Worm (Caenorhabditis elegans) whole organism, early embryonic: Measurements from ENCODE around the gene drd-5.

Experiments
- B0310.2 ChIP-seq: sonication (generic microtip); optimal IDR thresholded peaks from 2 replicates; lab custom pipeline; 2016; ENCODE audit warnings: mild to moderate bottlenecking, missing genetic modification characterization, missing compliant biosample characterization
- F13C5.2 ChIP-seq: sonication (generic microtip); optimal IDR thresholded peaks from 2 replicates; lab custom pipeline; 2017; ENCODE audit warnings: mild to moderate bottlenecking, missing genetic modification characterization, inconsistent platforms, missing compliant biosample characterization
- aly-1 ChIP-seq: sonication (generic microtip); optimal IDR thresholded peaks from 2 replicates; lab custom pipeline; 2016; ENCODE audit warnings: missing genetic modification characterization, missing compliant biosample characterization
- ama-1 ChIP-seq: fragments of 150-350 bp; optimal IDR thresholded peaks from 2 replicates; lab custom pipeline; 2014
- ceh-13 ChIP-seq: fragments of 200-800 bp; sonication (Bioruptor generic); optimal IDR thresholded peaks from 2 replicates; lab custom pipeline; 2018; ENCODE audit warnings: mild to moderate bottlenecking, missing genetic modification characterization, missing compliant biosample characterization
- ceh-36 ChIP-seq: sonication (generic microtip); optimal IDR thresholded peaks from 2 replicates; lab custom pipeline; 2016; ENCODE audit warnings: missing genetic modification characterization, inconsistent platforms, missing compliant biosample characterization
- ets-7 ChIP-seq: sonication (generic microtip); optimal IDR thresholded peaks from 2 replicates; lab custom pipeline; 2016; ENCODE audit warnings: missing genotype, missing genetic modification characterization, missing compliant biosample characterization
- flt-1 ChIP-seq: fragments of 200-800 bp; sonication (Bioruptor generic); IDR thresholded peaks from 2 replicates; pipeline ENCODE4 v1.3.6; 2022; ENCODE audit warnings: missing genetic modification characterization, missing compliant biosample characterization
- hmbx-1 ChIP-seq: sonication (generic microtip); optimal IDR thresholded peaks from 2 replicates; lab custom pipeline; 2016; ENCODE audit warnings: mild to moderate bottlenecking, missing genetic modification characterization, missing compliant biosample characterization
- hmg-4 ChIP-seq: fragments of 200-800 bp; sonication (Bioruptor generic); optimal IDR thresholded peaks from 2 replicates; lab custom pipeline; 2018; ENCODE audit warnings: mild to moderate bottlenecking, missing genetic modification characterization, missing compliant biosample characterization
- hnd-1 ChIP-seq: sonication (generic microtip); optimal IDR thresholded peaks from 2 replicates; lab custom pipeline; 2016; ENCODE audit warnings: missing genetic modification characterization, missing compliant biosample characterization
- pes-1 ChIP-seq: fragments of 200-800 bp; sonication (Bioruptor generic); IDR thresholded peaks from 2 replicates; pipeline ENCODE4 v1.3.6; 2022; ENCODE audit warnings: missing genetic modification reagents, missing genetic modification characterization, missing compliant biosample characterization
- scrt-1 ChIP-seq: fragments of 200-800 bp; sonication (Bioruptor generic); IDR thresholded peaks from 2 replicates; pipeline ENCODE4 v1.3.6; 2022; ENCODE audit warnings: missing genetic modification characterization, missing compliant biosample characterization
- sea-1 ChIP-seq: fragments of 200-800 bp; sonication (Bioruptor generic); conservative IDR thresholded peaks from 2 replicates; pipeline ENCODE4 v1.3.6; 2022; ENCODE audit warnings: missing genetic modification characterization, missing compliant biosample characterization
- tbx-11 ChIP-seq: fragments of 200-800 bp; sonication (Bioruptor generic); IDR thresholded peaks from 2 replicates; pipeline ENCODE4 v1.3.6; 2022; ENCODE audit warnings: missing genetic modification characterization, missing compliant biosample characterization
- tbx-37 ChIP-seq: fragments of 200-800 bp; sonication (Bioruptor generic); conservative IDR thresholded peaks from 2 replicates; pipeline ENCODE4 v1.3.6; 2022; ENCODE audit warnings: missing genetic modification reagents, missing genetic modification characterization, missing compliant biosample characterization
- tra-4 ChIP-seq: sonication (generic microtip); optimal IDR thresholded peaks from 2 replicates; lab custom pipeline; 2017; ENCODE audit warnings: missing genetic modification characterization, missing compliant biosample characterization

Gene drd-5

ce11 chrX:8381651-8382050 lies 35.5 kb upstream of the drd-5 start:
- no peak for TF ChIP-seq tbx-11 (GFP tag; lab: Robert Waterston, UW)
- TF ChIP-seq hnd-1: no peak
- no peak for TF ChIP-seq F13C5.2 (tag; lab: Kevin White, UChicago)
- no peak for TF ChIP-seq B0310.2 (tag; lab: Kevin White, UChicago)
- TF ChIP-seq pes-1 (GFP tag; lab: Robert Waterston, UW): no peak
- TF ChIP-seq sea-1: no peak
- no peak for TF ChIP-seq ceh-13 (GFP tag; lab: Kevin White, UChicago)
- TF ChIP-seq ceh-36 (tag; lab: Kevin White, UChicago): no peak
- no peak for TF ChIP-seq flt-1
- no peak for TF ChIP-seq ama-1 (lab: Kevin White, UChicago)
- TF ChIP-seq hmbx-1 (tag; lab: Kevin White, UChicago): no peak
- TF ChIP-seq aly-1 (tag; lab: Kevin White, UChicago): no peak
- TF ChIP-seq ets-7 (tag; lab: Kevin White, UChicago): no peak
- TF ChIP-seq tra-4: no peak
- no peak for TF ChIP-seq scrt-1 (GFP tag; lab: Robert Waterston, UW)
- TF ChIP-seq hmg-4: no peak
- TF ChIP-seq tbx-37: no peak

- TF ChIP-seq hmg-4 (no peak), F13C5.2 (tag; lab: Kevin White, UChicago) (peak; percentile 34), ceh-13 (GFP tag; lab: Kevin White, UChicago) (no peak)
Measured at ce11 chrX:8378312-8378711, 32.2 kb upstream of the drd-5 start, which contains the start of gene tbc-18. tbc-18 (plus strand) TSS chrX:8378557.

- TF ChIP-seq tra-4 (no peak), pes-1 (GFP tag; lab: Robert Waterston, UW) (no peak), ceh-13 (GFP tag; lab: Kevin White, UChicago) (no peak), tbx-11 (GFP tag; lab: Robert Waterston, UW) (no peak), ceh-36 (tag; lab: Kevin White, UChicago) (no peak)
Measured at ce11 chrX:8371906-8372305, 25.8 kb upstream of the drd-5 start, which contains the start of gene nep-15. nep-15 (plus strand) TSS chrX:8372206.

- no peak for TF ChIP-seq scrt-1 (GFP tag; lab: Robert Waterston, UW)
- peak; percentile 48 for TF ChIP-seq aly-1 (tag; lab: Kevin White, UChicago)
- peak; percentile 34 for TF ChIP-seq F13C5.2 (tag; lab: Kevin White, UChicago)
- peak; percentile 10; the same call in 1 of the 2 replicates for TF ChIP-seq flt-1
Measured at ce11 chrX:8368210-8368609, 22.1 kb upstream of the drd-5 start.

ce11 chrX:8367553-8367952 lies 21.4 kb upstream of the drd-5 start, which contains the start of gene F40B5.2:
F40B5.2 (plus strand) TSS chrX:8367853.
- TF ChIP-seq hnd-1: no peak
- TF ChIP-seq sea-1: no peak
- TF ChIP-seq F13C5.2 (tag; lab: Kevin White, UChicago): no peak
- TF ChIP-seq flt-1: no peak
- no peak for TF ChIP-seq tbx-37
- no peak for TF ChIP-seq hmg-4

ce11 chrX:8362379-8362778 lies 16.2 kb upstream of the drd-5 start:
- no peak for TF ChIP-seq tbx-11 (GFP tag; lab: Robert Waterston, UW)
- no peak for TF ChIP-seq aly-1 (tag; lab: Kevin White, UChicago)
- no peak for TF ChIP-seq sea-1
- TF ChIP-seq F13C5.2 (tag; lab: Kevin White, UChicago): no peak

- TF ChIP-seq tra-4: no peak
- no peak for TF ChIP-seq hmg-4
- TF ChIP-seq ama-1 (lab: Kevin White, UChicago): no peak
- no peak for TF ChIP-seq flt-1
- no peak for TF ChIP-seq sea-1
- TF ChIP-seq scrt-1 (GFP tag; lab: Robert Waterston, UW): no peak
- TF ChIP-seq aly-1 (tag; lab: Kevin White, UChicago): no peak
- TF ChIP-seq tbx-11 (GFP tag; lab: Robert Waterston, UW): no peak
- TF ChIP-seq F13C5.2 (tag; lab: Kevin White, UChicago): no peak
- no peak for TF ChIP-seq hnd-1
- TF ChIP-seq ceh-36 (tag; lab: Kevin White, UChicago): no peak
- no peak for TF ChIP-seq hmbx-1 (tag; lab: Kevin White, UChicago)
- TF ChIP-seq B0310.2 (tag; lab: Kevin White, UChicago): no peak
- no peak for TF ChIP-seq ceh-13 (GFP tag; lab: Kevin White, UChicago)
- TF ChIP-seq ets-7 (tag; lab: Kevin White, UChicago): no peak
- no peak for TF ChIP-seq pes-1 (GFP tag; lab: Robert Waterston, UW)
- no peak for TF ChIP-seq tbx-37
Measured at ce11 chrX:8356305-8356704, 10.2 kb upstream of the drd-5 start.

ce11 chrX:8355350-8355749 lies 9.2 kb upstream of the drd-5 start:
- TF ChIP-seq tbx-37: no peak
- no peak for TF ChIP-seq aly-1 (tag; lab: Kevin White, UChicago)
- TF ChIP-seq ceh-13 (GFP tag; lab: Kevin White, UChicago): no peak
- no peak for TF ChIP-seq pes-1 (GFP tag; lab: Robert Waterston, UW)
- TF ChIP-seq scrt-1 (GFP tag; lab: Robert Waterston, UW): no peak
- TF ChIP-seq ets-7 (tag; lab: Kevin White, UChicago): no peak
- no peak for TF ChIP-seq flt-1
- no peak for TF ChIP-seq tra-4
- TF ChIP-seq ama-1 (lab: Kevin White, UChicago): no peak

- TF ChIP-seq ceh-13 (GFP tag; lab: Kevin White, UChicago): no peak
Measured at ce11 chrX:8354284-8354784, 8.2 kb upstream of the drd-5 start.
